Fruit fly (Drosophila melanogaster) whole organism, wandering third instar larva: ENCODE results near the gene Glys.

Experiments used
- Abd-B ChIP-seq: fragments of >200 bp; optimal IDR thresholded peaks from 2 replicates; lab custom pipeline; 2017; ENCODE audit warnings: missing biosample characterization, missing genetic modification characterization
- Dif ChIP-seq: fragments of 200-275, 200-300 bp; sonication (Bioruptor generic); optimal IDR thresholded peaks from 2 replicates; lab custom pipeline; 2018; ENCODE audit warnings: missing biosample characterization, missing genetic modification characterization; ENCODE audit not compliant: partially characterized antibody
- Mio ChIP-seq: sonication (Bioruptor generic); optimal IDR thresholded peaks from 2 replicates; lab custom pipeline; 2016; ENCODE audit warnings: missing biosample characterization, missing genetic modification characterization
- Rel ChIP-seq, 2 experiments: fragments of 200-800 bp; sonication (Bioruptor generic) in 1 of 2; optimal IDR thresholded peaks; 2 replicates in 1 of 2; 3 replicates in 1 of 2; lab custom pipeline; 2016 to 2019; ENCODE audit warnings: mild to moderate bottlenecking in 2 of 2, missing biosample characterization in 2 of 2, missing genetic modification characterization in 2 of 2, moderate library complexity in 1 of 2
- brk ChIP-seq: fragments of 200-800 bp; sonication (Bioruptor generic); optimal IDR thresholded peaks from 2 replicates; lab custom pipeline; 2016; ENCODE audit warnings: missing biosample characterization, mild to moderate bottlenecking, missing genetic modification characterization
- h ChIP-seq: fragments of 200-800 bp; sonication (Bioruptor generic); optimal IDR thresholded peaks from 3 replicates; lab custom pipeline; 2016; ENCODE audit warnings: missing biosample characterization, mild to moderate bottlenecking, missing genetic modification characterization
- jim ChIP-seq: fragments of 175-275, 200-325 bp; sonication (Bioruptor generic); optimal IDR thresholded peaks from 2 replicates; lab custom pipeline; 2016; ENCODE audit warnings: missing biosample characterization, mild to moderate bottlenecking, missing genetic modification characterization
- lola ChIP-seq: fragments of >200 bp; optimal IDR thresholded peaks from 2 replicates; lab custom pipeline; 2017; ENCODE audit warnings: missing biosample characterization, missing genetic modification characterization

- peak; percentile 58 for TF ChIP-seq h (GFP tag; lab: Kevin White, UChicago)
- TF ChIP-seq Dif = no peak
- TF ChIP-seq Abd-B = no peak
- no peak for TF ChIP-seq Mio (GFP tag; lab: Kevin White, UChicago)
- no peak for TF ChIP-seq lola (GFP tag; lab: Kevin White, UChicago)
- no peak for TF ChIP-seq Rel (GFP tag; optimal IDR thresholded peaks at IDR 0.05; lab: Kevin White, UChicago)
- no peak for TF ChIP-seq Rel (tag; optimal IDR thresholded peaks at IDR 0.05; lab: Kevin White, UChicago)
- no peak for TF ChIP-seq brk (GFP tag; lab: Kevin White, UChicago)
- no peak for TF ChIP-seq jim (GFP tag; lab: Kevin White, UChicago)
These were observed 1.8 kb downstream of the Glys start for dm6 chr3R:15145491-15145890.
